Fruit fly (Drosophila melanogaster): ENCODE measurements around the gene ORMDL.

ORMDL gene

DNA sequence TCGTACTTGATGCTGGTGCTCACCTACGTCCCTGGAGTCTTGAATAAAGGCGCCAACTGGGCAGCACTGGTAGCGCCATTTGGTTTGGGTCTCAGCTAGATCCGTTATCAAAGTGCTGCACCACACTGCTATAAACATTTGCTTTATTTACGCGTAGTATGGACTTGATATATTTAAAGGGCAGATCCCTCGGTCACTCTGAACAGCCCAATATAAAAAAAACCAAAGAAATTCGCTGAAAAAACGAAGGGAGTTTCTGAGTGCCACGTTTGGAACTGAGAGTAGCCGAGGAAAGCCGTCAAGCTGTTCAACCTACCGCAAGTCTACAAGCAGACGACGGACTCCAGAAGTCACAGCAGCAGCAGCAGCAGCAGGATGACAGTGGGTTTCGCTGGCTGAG lies 5.7 kb downstream of the ORMDL start, which contains the start of gene Atox1 (continued):
- TF ChIP-seq CG4730 (GFP tag; IDR thresholded peaks at IDR 0.05): no peak
- peak; percentile 30; the same call in 1 of the 2 replicates for TF ChIP-seq stc (GFP tag; IDR thresholded peaks at IDR 0.05)
- no peak for TF ChIP-seq CG1024 (GFP tag; IDR thresholded peaks at IDR 0.05)
- peak; percentile 22 for TF ChIP-seq ewg (GFP tag; optimal IDR thresholded peaks at IDR 0.05)
- peak; percentile 56 for TF ChIP-seq CG10267 (tag; optimal IDR thresholded peaks at IDR 0.05)
- TF ChIP-seq Spps (tag; optimal IDR thresholded peaks at IDR 0.05): no peak
- peak; percentile 62; the same call in 1 of the 3 replicates for TF ChIP-seq CG34422 (GFP tag; IDR thresholded peaks at IDR 0.05)
- peak; percentile 92 for TF ChIP-seq Med (GFP tag)
- 0 out of 2 replicates have a peak, but pooled peaks have one; percentile 36 for TF ChIP-seq rib (GFP tag; IDR thresholded peaks at IDR 0.05)
- no peak for TF ChIP-seq HLH54F (GFP tag; optimal IDR thresholded peaks at IDR 0.05)
- TF ChIP-seq CG11456 (GFP tag; IDR thresholded peaks at IDR 0.05): peak; percentile 68; the same call in 2 of the 3 replicates
- peak; percentile 37; the same call in 1 of the 2 replicates for TF ChIP-seq CG11247 (GFP tag; IDR thresholded peaks at IDR 0.05)
- TF ChIP-seq CG10543 (GFP tag; optimal IDR thresholded peaks at IDR 0.05): peak; percentile 58
- TF ChIP-seq sr (GFP tag; IDR thresholded peaks at IDR 0.05): no peak
- peak; percentile 43; the same call in 1 of the 2 replicates for TF ChIP-seq sob (GFP tag; IDR thresholded peaks at IDR 0.05)
- peak; percentile 37 for TF ChIP-seq grau (tag; optimal IDR thresholded peaks at IDR 0.05)
- no peak for TF ChIP-seq Bdp1 (GFP tag; optimal IDR thresholded peaks at IDR 0.05)
- TF ChIP-seq Adf1 (GFP tag; IDR thresholded peaks at IDR 0.05): 0 out of 2 replicates have a peak, but pooled peaks have one; percentile 24
- TF ChIP-seq CG2120 (GFP tag; optimal IDR thresholded peaks at IDR 0.05): peak; percentile 37
- TF ChIP-seq CG12104 (GFP tag; optimal IDR thresholded peaks at IDR 0.05): peak; percentile 3
- peak; percentile 45 for TF ChIP-seq slbo (GFP tag; IDR thresholded peaks at IDR 0.05)
- peak; percentile 77 for TF ChIP-seq stwl (tag; optimal IDR thresholded peaks at IDR 0.05)
- 0 out of 3 replicates have a peak, but pooled peaks have one; percentile 39 for TF ChIP-seq CG6791 (GFP tag; IDR thresholded peaks at IDR 0.05; ENCODE audit: partially characterized antibody)
- TF ChIP-seq CG12299 (tag; optimal IDR thresholded peaks at IDR 0.05): no peak
- peak; percentile 10 for TF ChIP-seq Chrac-16 (GFP tag; optimal IDR thresholded peaks at IDR 0.05)
- peak; percentile 61 for TF ChIP-seq CG17186 (GFP tag; optimal IDR thresholded peaks at IDR 0.05)
- peak; percentile 5 for TF ChIP-seq repo (GFP tag; optimal IDR thresholded peaks at IDR 0.05)
- peak; percentile 38 for TF ChIP-seq Sry-β (GFP tag; optimal IDR thresholded peaks at IDR 0.05)
- TF ChIP-seq CG11560 (tag; IDR thresholded peaks at IDR 0.05): peak; percentile 54; the same call in 2 of the 3 replicates
- TF ChIP-seq sim (GFP tag; IDR thresholded peaks at IDR 0.05): no peak
- peak; percentile 21 for TF ChIP-seq da (GFP tag; optimal IDR thresholded peaks at IDR 0.05)
- peak; percentile 35 for TF ChIP-seq CG12391 (tag; optimal IDR thresholded peaks at IDR 0.05)
- TF ChIP-seq cas (GFP tag; IDR thresholded peaks at IDR 0.05): peak; percentile 20; the same call in 1 of the 2 replicates
- TF ChIP-seq CG10147 (GFP tag; optimal IDR thresholded peaks at IDR 0.05): peak; percentile 46
- TF ChIP-seq Hsf (GFP tag; optimal IDR thresholded peaks at IDR 0.05): peak; percentile 16
- peak; percentile 95 for TF ChIP-seq pita (GFP tag; optimal IDR thresholded peaks at IDR 0.05)
- no peak for TF ChIP-seq Atf3 (GFP tag; optimal IDR thresholded peaks at IDR 0.05)
- no peak for TF ChIP-seq odd (GFP tag; optimal IDR thresholded peaks at IDR 0.05)
- peak; percentile 86 for TF ChIP-seq phol (tag; optimal IDR thresholded peaks at IDR 0.05)
- peak; percentile 6 for TF ChIP-seq gro (GFP tag; optimal IDR thresholded peaks at IDR 0.05)
- peak; percentile 72 for TF ChIP-seq CG17912 (GFP tag; optimal IDR thresholded peaks at IDR 0.05)
- peak; percentile 10 for TF ChIP-seq CG4424 (GFP tag; optimal IDR thresholded peaks at IDR 0.05)
- peak; percentile 5 for TF ChIP-seq CG9876 (GFP tag; optimal IDR thresholded peaks at IDR 0.05)
- 0 out of 3 replicates have a peak, but pooled peaks have one; percentile 41 for TF ChIP-seq zfh1 (GFP tag; IDR thresholded peaks at IDR 0.05)
- TF ChIP-seq Deaf1 (tag; optimal IDR thresholded peaks at IDR 0.05): peak; percentile 36
- TF ChIP-seq hkb (optimal IDR thresholded peaks at IDR 0.05): peak; percentile 80
- TF ChIP-seq hkb (GFP tag; IDR thresholded peaks at IDR 0.05): no peak
- TF ChIP-seq CG12071 (GFP tag; optimal IDR thresholded peaks at IDR 0.05): no peak
- TF ChIP-seq CG17802 (tag; optimal IDR thresholded peaks at IDR 0.05): no peak
- TF ChIP-seq CG2199 (GFP tag; IDR thresholded peaks at IDR 0.05): peak; percentile 77
- TF ChIP-seq zen (tag; optimal IDR thresholded peaks at IDR 0.05): peak; percentile 47

Measured in whole organism, embryonic.